Worm (Caenorhabditis elegans) whole organism, late embryonic: ENCODE data around the gene F37A4.1.
A peak's percentile ranks its signal among the peaks of the same experiment; 100 is the strongest.

ENCODE experiments used
- K09A11.1 ChIP-seq: sonication (generic microtip); optimal IDR thresholded peaks from 2 replicates; lab custom pipeline; 2017; ENCODE audit warnings: antibody characterized with exemption, mild to moderate bottlenecking, missing genetic modification characterization, missing compliant biosample characterization; ENCODE audit not compliant: insufficient read depth
- ahr-1 ChIP-seq: sonication (generic microtip); optimal IDR thresholded peaks from 2 replicates; lab custom pipeline; 2016; ENCODE audit warnings: missing genetic modification characterization, missing compliant biosample characterization
- ceh-14 ChIP-seq: sonication (generic microtip); optimal IDR thresholded peaks from 2 replicates; lab custom pipeline; 2016; ENCODE audit warnings: missing genotype, missing genetic modification characterization, missing compliant biosample characterization
- ceh-2 ChIP-seq: sonication (generic microtip); optimal IDR thresholded peaks from 2 replicates; lab custom pipeline; 2016; ENCODE audit warnings: missing genotype, missing genetic modification characterization, missing compliant biosample characterization
- ceh-22 ChIP-seq: sonication (generic microtip); optimal IDR thresholded peaks from 2 replicates; lab custom pipeline; 2017; ENCODE audit warnings: missing biosample characterization, missing genetic modification characterization
- ceh-31 ChIP-seq: sonication (generic microtip); optimal IDR thresholded peaks from 2 replicates; lab custom pipeline; 2016; ENCODE audit warnings: missing genetic modification characterization, missing compliant biosample characterization
- ceh-34 ChIP-seq: sonication (generic microtip); optimal IDR thresholded peaks from 2 replicates; lab custom pipeline; 2016; ENCODE audit warnings: mild to moderate bottlenecking, missing genetic modification characterization, missing compliant biosample characterization
- ceh-48 ChIP-seq: sonication (generic microtip); optimal IDR thresholded peaks from 2 replicates; lab custom pipeline; 2016; ENCODE audit warnings: missing genetic modification characterization, inconsistent platforms, missing compliant biosample characterization
- ceh-6 ChIP-seq: fragments of 200-800 bp; sonication (Bioruptor generic); optimal IDR thresholded peaks from 2 replicates; lab custom pipeline; 2018; ENCODE audit warnings: mild to moderate bottlenecking, missing genetic modification characterization, missing compliant biosample characterization
- che-1 ChIP-seq: sonication (generic microtip); optimal IDR thresholded peaks from 2 replicates; lab custom pipeline; 2016; ENCODE audit warnings: mild to moderate bottlenecking, missing genetic modification characterization, missing compliant biosample characterization
- dve-1 ChIP-seq: sonication (generic microtip); optimal IDR thresholded peaks from 2 replicates; lab custom pipeline; 2017; ENCODE audit warnings: antibody characterized with exemption, mild to moderate bottlenecking, missing genetic modification characterization, missing compliant biosample characterization
- fkh-10 ChIP-seq: fragments of 150-350 bp; optimal IDR thresholded peaks from 2 replicates; lab custom pipeline; 2014; ENCODE audit warnings: missing biosample characterization, missing genetic modification reagents, missing genetic modification characterization
- gmeb-2 ChIP-seq: sonication (generic microtip); optimal IDR thresholded peaks from 2 replicates; lab custom pipeline; 2016; ENCODE audit warnings: missing genetic modification characterization, inconsistent platforms, missing compliant biosample characterization
- hlh-15 ChIP-seq: sonication (generic microtip); optimal IDR thresholded peaks from 2 replicates; lab custom pipeline; 2016; ENCODE audit warnings: missing genetic modification characterization, missing compliant biosample characterization
- hlh-30 ChIP-seq: sonication (generic microtip); optimal IDR thresholded peaks from 2 replicates; lab custom pipeline; 2017; ENCODE audit warnings: antibody characterized with exemption, missing genetic modification characterization, missing compliant biosample characterization; ENCODE audit not compliant: insufficient read depth
- hlh-6 ChIP-seq: sonication (generic microtip); optimal IDR thresholded peaks from 2 replicates; lab custom pipeline; 2016; ENCODE audit warnings: missing genotype, missing genetic modification characterization, missing compliant biosample characterization
- hlh-8 ChIP-seq: sonication (generic microtip); optimal IDR thresholded peaks from 2 replicates; lab custom pipeline; 2016; ENCODE audit warnings: missing genotype, missing genetic modification characterization, missing compliant biosample characterization
- madf-2 ChIP-seq: sonication (generic microtip); optimal IDR thresholded peaks from 2 replicates; lab custom pipeline; 2017; ENCODE audit warnings: missing genetic modification characterization, missing compliant biosample characterization
- nfya-1 ChIP-seq: sonication (generic microtip); optimal IDR thresholded peaks from 2 replicates; lab custom pipeline; 2017; ENCODE audit warnings: missing genetic modification characterization, mild to moderate bottlenecking, missing compliant biosample characterization, antibody characterized with exemption, moderate library complexity
- nhr-11 ChIP-seq: fragments of 150-350 bp; optimal IDR thresholded peaks from 2 replicates; lab custom pipeline; 2014; ENCODE audit warnings: missing biosample characterization, missing genetic modification characterization
- odd-2 ChIP-seq: sonication (generic microtip); optimal IDR thresholded peaks from 2 replicates; lab custom pipeline; 2017; ENCODE audit warnings: antibody characterized with exemption, mild to moderate bottlenecking, missing genetic modification characterization, missing compliant biosample characterization
- pha-2 ChIP-seq: sonication (generic microtip); optimal IDR thresholded peaks from 2 replicates; lab custom pipeline; 2017; ENCODE audit warnings: mild to moderate bottlenecking, missing genetic modification characterization, missing compliant biosample characterization
- pha-4 ChIP-seq: fragments of 150-350 bp; optimal IDR thresholded peaks from 2 replicates; lab custom pipeline; 2018; ENCODE audit warnings: missing biosample characterization, missing genetic modification reagents, missing genetic modification characterization
- pros-1 ChIP-seq: fragments of 150-350 bp; optimal IDR thresholded peaks from 2 replicates; lab custom pipeline; 2014; ENCODE audit warnings: missing biosample characterization, missing genetic modification reagents, missing genetic modification characterization
- rnt-1 ChIP-seq: sonication (generic microtip); optimal IDR thresholded peaks from 2 replicates; lab custom pipeline; 2016; ENCODE audit warnings: missing genetic modification characterization, missing compliant biosample characterization
- sox-4 ChIP-seq: sonication (generic microtip); optimal IDR thresholded peaks from 2 replicates; lab custom pipeline; 2017; ENCODE audit warnings: mild to moderate bottlenecking, missing genetic modification characterization, inconsistent platforms, missing compliant biosample characterization
- syd-9 ChIP-seq: sonication (generic microtip); optimal IDR thresholded peaks from 2 replicates; lab custom pipeline; 2016; ENCODE audit warnings: mild to moderate bottlenecking, missing genetic modification characterization, moderate library complexity, missing compliant biosample characterization
- tbx-2 ChIP-seq: sonication (generic microtip); optimal IDR thresholded peaks from 2 replicates; lab custom pipeline; 2016; ENCODE audit warnings: missing genetic modification characterization, missing compliant biosample characterization
- ttx-3 ChIP-seq: sonication (generic microtip); optimal IDR thresholded peaks from 2 replicates; lab custom pipeline; 2016; ENCODE audit warnings: missing genetic modification reagents, missing genetic modification characterization, missing compliant biosample characterization
- unc-3 ChIP-seq, 2 experiments: fragments of 200-800 bp in 1 of 2; sonication (Bioruptor generic) in 1 of 2; sonication (generic microtip) in 1 of 2; conservative IDR thresholded peaks in 1 of 2; optimal IDR thresholded peaks in 1 of 2; 2 replicates each; pipeline versions ENCODE4 v1.3.6 to Lab custom; 2016 to 2022; ENCODE audit warnings: missing compliant biosample characterization in 2 of 2, missing genetic modification characterization in 2 of 2, missing genetic modification reagents in 1 of 2
- unc-42 ChIP-seq: sonication (generic microtip); optimal IDR thresholded peaks from 2 replicates; lab custom pipeline; 2016; ENCODE audit warnings: missing genotype, missing genetic modification characterization, missing compliant biosample characterization
- unc-86 ChIP-seq: sonication (generic microtip); optimal IDR thresholded peaks from 2 replicates; lab custom pipeline; 2016; ENCODE audit warnings: missing genetic modification characterization, missing compliant biosample characterization
- zip-5 ChIP-seq: sonication (generic microtip); optimal IDR thresholded peaks from 2 replicates; lab custom pipeline; 2016; ENCODE audit warnings: missing genetic modification characterization, missing compliant biosample characterization
- ztf-16 ChIP-seq: sonication (generic microtip); optimal IDR thresholded peaks from 2 replicates; lab custom pipeline; 2017; ENCODE audit warnings: missing genetic modification characterization, missing compliant biosample characterization

The F37A4.1 gene

ce11 chrIII:6711590-6711989 is 11.6 kb upstream of the F37A4.1 start, which contains the start of gene F37A4.5:
Gene F37A4.5, plus strand, starts transcription at chrIII:6711890.
- TF ChIP-seq hlh-6 (tag; lab: Kevin White, UChicago), result no peak
- TF ChIP-seq unc-3 (GFP tag; conservative IDR thresholded peaks at IDR 0.05; lab: Robert Waterston, UW), result no peak
- TF ChIP-seq unc-3 (tag; optimal IDR thresholded peaks at IDR 0.05; lab: Kevin White, UChicago), result no peak
- TF ChIP-seq che-1, result no peak
- TF ChIP-seq ahr-1, result no peak
- TF ChIP-seq ceh-31 (tag; lab: Kevin White, UChicago), result no peak
- TF ChIP-seq pha-2 (tag; lab: Kevin White, UChicago), result no peak
- no peak for TF ChIP-seq nfya-1
- TF ChIP-seq nhr-11 (tag; lab: Kevin White, UChicago), result no peak
- no peak for TF ChIP-seq ceh-14 (tag; lab: Kevin White, UChicago)
- no peak for TF ChIP-seq zip-5 (tag; lab: Kevin White, UChicago)
- no peak for TF ChIP-seq madf-2 (tag; lab: Kevin White, UChicago)
- TF ChIP-seq sox-4 (tag; lab: Kevin White, UChicago), result no peak
- no peak for TF ChIP-seq ceh-2 (tag; lab: Kevin White, UChicago)
- no peak for TF ChIP-seq syd-9 (tag; lab: Kevin White, UChicago)
- TF ChIP-seq tbx-2, result no peak
- TF ChIP-seq ceh-22 (tag; lab: Kevin White, UChicago), result no peak

ce11 chrIII:6713266-6713665 is 9.9 kb upstream of the F37A4.1 start, which contains the start of gene F37A4.4:
Gene F37A4.4, plus strand, starts transcription at chrIII:6713566.
- TF ChIP-seq ceh-34 (tag; lab: Kevin White, UChicago), result no peak

ce11 chrIII:6718270-6718669 is 4.9 kb upstream of the F37A4.1 start, which contains the start of gene F37A4.3:
Gene F37A4.3, plus strand, starts transcription at chrIII:6718570.
- TF ChIP-seq fkh-10 (GFP tag; lab: Kevin White, UChicago) (no peak), unc-86 (no peak), ztf-16 (tag; lab: Kevin White, UChicago) (no peak), odd-2 (tag; lab: Kevin White, UChicago) (no peak), ceh-34 (tag; lab: Kevin White, UChicago) (no peak), ceh-48 (tag; lab: Kevin White, UChicago) (no peak), unc-42 (tag; lab: Kevin White, UChicago) (no peak), hlh-15 (tag; lab: Kevin White, UChicago) (no peak), che-1 (no peak), ceh-22 (tag; lab: Kevin White, UChicago) (no peak), pros-1 (tag; lab: Kevin White, UChicago) (no peak), dve-1 (tag; lab: Kevin White, UChicago) (no peak), pha-2 (tag; lab: Kevin White, UChicago) (no peak), gmeb-2 (tag; lab: Kevin White, UChicago) (no peak), ceh-6 (no peak), rnt-1 (tag; lab: Kevin White, UChicago) (no peak), K09A11.1 (tag; lab: Kevin White, UChicago) (no peak)
- TF ChIP-seq, all 69 proteins: peak for 0

- TF ChIP-seq nfya-1, result peak; percentile 21
- no peak for TF ChIP-seq hlh-30 (tag; lab: Kevin White, UChicago)
Measured at ce11 chrIII:6722208-6722679, 945 bp upstream of the F37A4.1 start, which contains the start of the genes bath-41 and F37A4.2. Gene bath-41, minus strand, starts transcription at chrIII:6722258. Gene F37A4.2, plus strand, starts transcription at chrIII:6722454.

ce11 chrIII:6725489-6725888 is 2.3 kb downstream of the F37A4.1 start, which contains the start of gene wdr-4:
Gene wdr-4, plus strand, starts transcription at chrIII:6725789.
- TF ChIP-seq pha-4 (tag; lab: Kevin White, UChicago) (no peak), nhr-11 (tag; lab: Kevin White, UChicago) (no peak), ttx-3 (tag; lab: Kevin White, UChicago) (no peak), fkh-10 (GFP tag; lab: Kevin White, UChicago) (no peak), unc-42 (tag; lab: Kevin White, UChicago) (no peak), hlh-8 (tag; lab: Kevin White, UChicago) (no peak)
